Worm (Caenorhabditis elegans) whole organism, late embryonic: ENCODE results near the gene srh-284.

Source experiments
- C08G9.2 ChIP-seq: sonication (generic microtip); optimal IDR thresholded peaks from 2 replicates; lab custom pipeline; 2016; ENCODE audit warnings: mild to moderate bottlenecking, missing genetic modification characterization, moderate library complexity, missing compliant biosample characterization
- K02D7.2 ChIP-seq: sonication (generic microtip); optimal IDR thresholded peaks from 2 replicates; lab custom pipeline; 2017; ENCODE audit warnings: mild to moderate bottlenecking, missing genetic modification characterization, missing compliant biosample characterization
- K09A11.1 ChIP-seq: sonication (generic microtip); optimal IDR thresholded peaks from 2 replicates; lab custom pipeline; 2017; ENCODE audit warnings: antibody characterized with exemption, mild to moderate bottlenecking, missing genetic modification characterization, missing compliant biosample characterization; ENCODE audit not compliant: insufficient read depth
- T23F11.4 ChIP-seq: fragments of 200-800 bp; sonication (Bioruptor generic); optimal IDR thresholded peaks from 2 replicates; lab custom pipeline; 2018; ENCODE audit warnings: mild to moderate bottlenecking, missing genetic modification characterization, missing compliant biosample characterization
- Y22D7AL.16 ChIP-seq: sonication (generic microtip); optimal IDR thresholded peaks from 2 replicates; lab custom pipeline; 2016; ENCODE audit warnings: missing genetic modification characterization, missing compliant biosample characterization
- ahr-1 ChIP-seq: sonication (generic microtip); optimal IDR thresholded peaks from 2 replicates; lab custom pipeline; 2016; ENCODE audit warnings: missing genetic modification characterization, missing compliant biosample characterization
- ama-1 ChIP-seq: fragments of 150-350 bp; optimal IDR thresholded peaks from 2 replicates; lab custom pipeline; 2014
- ceh-14 ChIP-seq: sonication (generic microtip); optimal IDR thresholded peaks from 2 replicates; lab custom pipeline; 2016; ENCODE audit warnings: missing genotype, missing genetic modification characterization, missing compliant biosample characterization
- ceh-18 ChIP-seq: sonication (generic microtip); optimal IDR thresholded peaks from 2 replicates; lab custom pipeline; 2016; ENCODE audit warnings: missing genetic modification characterization, missing compliant biosample characterization
- ceh-19 ChIP-seq: fragments of 200-800 bp; sonication (Bioruptor generic); optimal IDR thresholded peaks from 2 replicates; lab custom pipeline; 2018; ENCODE audit warnings: mild to moderate bottlenecking, missing genetic modification characterization, missing compliant biosample characterization
- ceh-24 ChIP-seq: sonication (generic microtip); optimal IDR thresholded peaks from 2 replicates; lab custom pipeline; 2016; ENCODE audit warnings: mild to moderate bottlenecking, missing genetic modification characterization, missing compliant biosample characterization
- ceh-45 ChIP-seq: fragments of 200-800 bp; sonication (Bioruptor generic); IDR thresholded peaks from 2 replicates; pipeline ENCODE4 v1.3.6; 2022; ENCODE audit warnings: missing genetic modification reagents, missing genetic modification characterization, missing compliant biosample characterization
- ceh-48 ChIP-seq: sonication (generic microtip); optimal IDR thresholded peaks from 2 replicates; lab custom pipeline; 2016; ENCODE audit warnings: missing genetic modification characterization, inconsistent platforms, missing compliant biosample characterization
- ceh-6 ChIP-seq: fragments of 200-800 bp; sonication (Bioruptor generic); optimal IDR thresholded peaks from 2 replicates; lab custom pipeline; 2018; ENCODE audit warnings: mild to moderate bottlenecking, missing genetic modification characterization, missing compliant biosample characterization
- dmd-4 ChIP-seq: sonication (generic microtip); optimal IDR thresholded peaks from 2 replicates; lab custom pipeline; 2016; ENCODE audit warnings: borderline replicate concordance, missing genetic modification characterization, missing compliant biosample characterization
- dve-1 ChIP-seq: sonication (generic microtip); optimal IDR thresholded peaks from 2 replicates; lab custom pipeline; 2017; ENCODE audit warnings: antibody characterized with exemption, mild to moderate bottlenecking, missing genetic modification characterization, missing compliant biosample characterization
- elt-2 ChIP-seq: sonication (generic microtip); optimal IDR thresholded peaks from 2 replicates; lab custom pipeline; 2016; ENCODE audit warnings: missing genetic modification reagents, missing genetic modification characterization, missing compliant biosample characterization
- elt-4 ChIP-seq: sonication (generic microtip); optimal IDR thresholded peaks from 2 replicates; lab custom pipeline; 2016; ENCODE audit warnings: missing genetic modification characterization, missing compliant biosample characterization
- ets-4 ChIP-seq: sonication (generic microtip); optimal IDR thresholded peaks from 2 replicates; lab custom pipeline; 2016; ENCODE audit warnings: missing genetic modification characterization, missing compliant biosample characterization
- fkh-10 ChIP-seq: fragments of 150-350 bp; optimal IDR thresholded peaks from 2 replicates; lab custom pipeline; 2014; ENCODE audit warnings: missing biosample characterization, missing genetic modification reagents, missing genetic modification characterization
- hlh-30 ChIP-seq: sonication (generic microtip); optimal IDR thresholded peaks from 2 replicates; lab custom pipeline; 2017; ENCODE audit warnings: antibody characterized with exemption, missing genetic modification characterization, missing compliant biosample characterization; ENCODE audit not compliant: insufficient read depth
- hlh-6 ChIP-seq: sonication (generic microtip); optimal IDR thresholded peaks from 2 replicates; lab custom pipeline; 2016; ENCODE audit warnings: missing genotype, missing genetic modification characterization, missing compliant biosample characterization
- hlh-8 ChIP-seq: sonication (generic microtip); optimal IDR thresholded peaks from 2 replicates; lab custom pipeline; 2016; ENCODE audit warnings: missing genotype, missing genetic modification characterization, missing compliant biosample characterization
- lim-6 ChIP-seq: sonication (generic microtip); optimal IDR thresholded peaks from 2 replicates; lab custom pipeline; 2016; ENCODE audit warnings: missing genetic modification characterization, missing compliant biosample characterization
- lin-11 ChIP-seq: fragments of 200-800 bp; sonication (Bioruptor generic); optimal IDR thresholded peaks from 2 replicates; lab custom pipeline; 2018; ENCODE audit warnings: mild to moderate bottlenecking, missing genetic modification characterization, missing compliant biosample characterization
- nhr-232 ChIP-seq: sonication (generic microtip); optimal IDR thresholded peaks from 2 replicates; lab custom pipeline; 2016; ENCODE audit warnings: missing genetic modification characterization, missing compliant biosample characterization
- npax-4 ChIP-seq: sonication (generic microtip); optimal IDR thresholded peaks from 2 replicates; lab custom pipeline; 2016; ENCODE audit warnings: missing genetic modification characterization, missing compliant biosample characterization
- odd-2 ChIP-seq: sonication (generic microtip); optimal IDR thresholded peaks from 2 replicates; lab custom pipeline; 2017; ENCODE audit warnings: antibody characterized with exemption, mild to moderate bottlenecking, missing genetic modification characterization, missing compliant biosample characterization
- pag-3 ChIP-seq: sonication (generic microtip); optimal IDR thresholded peaks from 2 replicates; lab custom pipeline; 2016; ENCODE audit warnings: missing compliant biosample characterization, missing genetic modification characterization, borderline replicate concordance
- pax-1 ChIP-seq: fragments of 150-350 bp; optimal IDR thresholded peaks from 2 replicates; lab custom pipeline; 2014; ENCODE audit warnings: missing biosample characterization, missing genetic modification characterization
- pha-2 ChIP-seq: sonication (generic microtip); optimal IDR thresholded peaks from 2 replicates; lab custom pipeline; 2017; ENCODE audit warnings: mild to moderate bottlenecking, missing genetic modification characterization, missing compliant biosample characterization
- pha-4 ChIP-seq: fragments of 150-350 bp; optimal IDR thresholded peaks from 2 replicates; lab custom pipeline; 2018; ENCODE audit warnings: missing biosample characterization, missing genetic modification reagents, missing genetic modification characterization
- pros-1 ChIP-seq: fragments of 150-350 bp; optimal IDR thresholded peaks from 2 replicates; lab custom pipeline; 2014; ENCODE audit warnings: missing biosample characterization, missing genetic modification reagents, missing genetic modification characterization
- ref-2 ChIP-seq: sonication (generic microtip); optimal IDR thresholded peaks from 2 replicates; lab custom pipeline; 2016; ENCODE audit warnings: missing genetic modification characterization, missing compliant biosample characterization
- rnt-1 ChIP-seq: sonication (generic microtip); optimal IDR thresholded peaks from 2 replicates; lab custom pipeline; 2016; ENCODE audit warnings: missing genetic modification characterization, missing compliant biosample characterization
- sox-2 ChIP-seq: fragments of 200-800 bp; sonication (Bioruptor generic); IDR thresholded peaks from 2 replicates; pipeline ENCODE4 v1.3.6; 2022; ENCODE audit warnings: missing genetic modification reagents, missing genetic modification characterization, missing compliant biosample characterization
- syd-9 ChIP-seq: sonication (generic microtip); optimal IDR thresholded peaks from 2 replicates; lab custom pipeline; 2016; ENCODE audit warnings: mild to moderate bottlenecking, missing genetic modification characterization, moderate library complexity, missing compliant biosample characterization
- tbx-7 ChIP-seq: sonication (generic microtip); optimal IDR thresholded peaks from 2 replicates; lab custom pipeline; 2016; ENCODE audit warnings: missing genotype, missing genetic modification characterization, missing compliant biosample characterization
- ttx-3 ChIP-seq: sonication (generic microtip); optimal IDR thresholded peaks from 2 replicates; lab custom pipeline; 2016; ENCODE audit warnings: missing genetic modification reagents, missing genetic modification characterization, missing compliant biosample characterization
- unc-3 ChIP-seq, 2 experiments: fragments of 200-800 bp in 1 of 2; sonication (Bioruptor generic) in 1 of 2; sonication (generic microtip) in 1 of 2; conservative IDR thresholded peaks in 1 of 2; optimal IDR thresholded peaks in 1 of 2; 2 replicates each; pipeline versions ENCODE4 v1.3.6 to Lab custom; 2016 to 2022; ENCODE audit warnings: missing compliant biosample characterization in 2 of 2, missing genetic modification characterization in 2 of 2, missing genetic modification reagents in 1 of 2
- unc-86 ChIP-seq: sonication (generic microtip); optimal IDR thresholded peaks from 2 replicates; lab custom pipeline; 2016; ENCODE audit warnings: missing genetic modification characterization, missing compliant biosample characterization

Gene srh-284

DNA sequence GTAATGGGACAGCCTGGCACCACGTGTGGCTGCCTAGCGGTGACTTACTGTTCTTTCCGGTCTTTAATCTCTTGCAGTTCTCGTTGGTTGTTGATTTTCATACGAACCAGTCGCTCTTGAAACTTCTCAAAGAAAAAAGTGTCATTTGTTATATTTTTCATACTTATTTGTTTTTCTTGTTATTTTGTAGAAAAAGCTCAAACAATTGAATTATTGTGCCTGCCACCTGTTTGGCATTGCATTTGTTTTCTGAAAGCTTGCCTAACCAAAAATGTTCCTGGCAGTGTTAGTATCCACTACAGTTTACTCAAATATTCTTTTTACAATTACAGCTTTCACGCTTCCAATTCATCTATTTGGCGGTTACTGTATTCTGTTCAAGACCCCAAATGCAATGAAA is 2.3 kb upstream of the srh-284 start, which contains the start of the genes C47A10.16 and srh-283:
Gene C47A10.16 (minus strand): TSS at position 101 of the 400 bp plus-strand sequence.
Gene srh-283 (plus strand): TSS at position 272 of the 400 bp plus-strand sequence.
- no peak for TF ChIP-seq hlh-30 (tag; lab: Kevin White, UChicago)
- TF ChIP-seq ttx-3 (tag; lab: Kevin White, UChicago): no peak
- TF ChIP-seq rnt-1 (tag; lab: Kevin White, UChicago): no peak
- TF ChIP-seq pros-1 (tag; lab: Kevin White, UChicago): no peak
- no peak for TF ChIP-seq nhr-232 (tag; lab: Kevin White, UChicago)
- TF ChIP-seq ceh-6 (GFP tag; lab: Kevin White, UChicago): no peak
- no peak for TF ChIP-seq syd-9 (tag; lab: Kevin White, UChicago)
- no peak for TF ChIP-seq elt-4 (tag; lab: Kevin White, UChicago)
- no peak for TF ChIP-seq pax-1
- TF ChIP-seq lim-6 (tag; lab: Kevin White, UChicago): no peak
- no peak for TF ChIP-seq T23F11.4 (GFP tag; lab: Kevin White, UChicago)
- TF ChIP-seq pha-2: no peak
- TF ChIP-seq C08G9.2 (tag; lab: Kevin White, UChicago): no peak
- TF ChIP-seq ceh-24 (tag; lab: Kevin White, UChicago): no peak

DNA sequence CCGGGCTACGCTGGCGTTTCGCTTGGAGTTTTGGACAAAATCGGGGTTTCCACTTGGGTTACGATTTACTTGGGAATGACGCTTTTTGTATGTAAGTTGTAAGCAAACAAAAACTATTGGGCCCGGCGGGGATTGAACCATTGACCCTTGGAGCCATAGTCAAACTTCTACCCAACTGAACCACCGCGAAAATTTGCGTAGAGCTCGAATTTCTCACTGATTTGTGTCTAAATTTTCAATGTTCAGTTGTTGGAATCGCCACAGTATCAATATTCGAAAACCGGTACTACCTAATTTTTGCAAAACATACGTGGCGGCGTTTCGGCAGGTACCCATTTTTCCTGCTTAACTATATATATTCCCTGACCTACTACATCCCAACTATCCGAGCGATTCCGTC is 419 bp downstream of the srh-284 start:
- no peak for TF ChIP-seq pha-4 (tag; lab: Kevin White, UChicago)
- no peak for TF ChIP-seq hlh-8
- no peak for TF ChIP-seq ref-2
- no peak for TF ChIP-seq C08G9.2 (tag; lab: Kevin White, UChicago)
- no peak for TF ChIP-seq pros-1 (tag; lab: Kevin White, UChicago)
- no peak for TF ChIP-seq ceh-48 (tag; lab: Kevin White, UChicago)
- no peak for TF ChIP-seq elt-2 (tag; lab: Kevin White, UChicago)
- no peak for TF ChIP-seq dve-1
- TF ChIP-seq pax-1: no peak
- TF ChIP-seq ceh-24 (tag; lab: Kevin White, UChicago): no peak
- TF ChIP-seq pag-3 (tag; lab: Kevin White, UChicago): no peak
- no peak for TF ChIP-seq nhr-232 (tag; lab: Kevin White, UChicago)
- TF ChIP-seq npax-4: no peak
- TF ChIP-seq Y22D7AL.16: no peak
- no peak for TF ChIP-seq rnt-1 (tag; lab: Kevin White, UChicago)
- no peak for TF ChIP-seq tbx-7 (tag; lab: Kevin White, UChicago)
- TF ChIP-seq odd-2 (tag; lab: Kevin White, UChicago): no peak
- no peak for TF ChIP-seq lin-11

ce11 chrV:17773108-17773507 is 5.8 kb downstream of the srh-284 start, which contains the start of gene sre-21:
TSS of gene sre-21 (minus strand) at chrV:17773208.
- TF ChIP-seq rnt-1 (tag; lab: Kevin White, UChicago): no peak
- no peak for TF ChIP-seq hlh-30 (tag; lab: Kevin White, UChicago)
- no peak for TF ChIP-seq ceh-45 (GFP tag; lab: Robert Waterston, UW)
- no peak for TF ChIP-seq K02D7.2 (tag; lab: Kevin White, UChicago)
- no peak for TF ChIP-seq hlh-6 (tag; lab: Kevin White, UChicago)
- TF ChIP-seq ahr-1 (tag; lab: Kevin White, UChicago): no peak
- TF ChIP-seq ceh-19 (GFP tag; lab: Kevin White, UChicago): no peak
- no peak for TF ChIP-seq unc-3 (GFP tag; conservative IDR thresholded peaks at IDR 0.05; lab: Robert Waterston, UW)
- TF ChIP-seq unc-3 (tag; optimal IDR thresholded peaks at IDR 0.05; lab: Kevin White, UChicago): no peak
- no peak for TF ChIP-seq ama-1 (lab: Kevin White, UChicago)
- TF ChIP-seq ceh-18 (tag; lab: Kevin White, UChicago): no peak
- TF ChIP-seq Y22D7AL.16: no peak
- no peak for TF ChIP-seq tbx-7 (tag; lab: Kevin White, UChicago)
- no peak for TF ChIP-seq unc-86

DNA sequence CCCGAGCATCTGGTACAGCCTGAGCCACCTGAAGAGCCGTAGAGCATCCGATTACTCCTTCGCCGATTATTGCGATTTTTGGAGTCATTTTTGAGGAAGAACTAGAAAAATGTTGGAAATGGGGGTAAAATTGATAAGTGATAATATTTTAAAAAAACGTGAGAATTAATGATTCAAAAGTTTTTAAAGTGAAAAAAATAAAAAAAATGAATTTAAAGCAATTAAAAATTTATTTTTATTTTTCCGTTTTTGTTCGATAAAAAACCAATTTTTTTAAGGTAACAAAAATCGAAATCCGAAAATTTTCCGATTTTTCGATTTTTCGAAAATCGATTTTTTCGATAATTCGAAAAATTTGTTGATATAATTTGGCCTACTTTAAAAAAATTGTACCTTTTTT is 9.8 kb downstream of the srh-284 start, which contains the start of gene ddo-1:
Gene ddo-1 (minus strand): TSS at position 101 of the 400 bp plus-strand sequence.
- TF ChIP-seq K09A11.1 (no peak), T23F11.4 (GFP tag; lab: Kevin White, UChicago) (no peak), lim-6 (tag; lab: Kevin White, UChicago) (no peak), dmd-4 (tag; lab: Kevin White, UChicago) (no peak), unc-86 (no peak), elt-4 (tag; lab: Kevin White, UChicago) (no peak), ahr-1 (tag; lab: Kevin White, UChicago) (no peak), sox-2 (GFP tag; lab: Robert Waterston, UW) (no peak), ceh-14 (tag; lab: Kevin White, UChicago) (no peak), fkh-10 (GFP tag; lab: Kevin White, UChicago) (no peak), hlh-6 (tag; lab: Kevin White, UChicago) (no peak), npax-4 (no peak), ets-4 (tag; lab: Kevin White, UChicago) (no peak), ref-2 (no peak), unc-3 (GFP tag; conservative IDR thresholded peaks at IDR 0.05; lab: Robert Waterston, UW) (no peak), unc-3 (tag; optimal IDR thresholded peaks at IDR 0.05; lab: Kevin White, UChicago) (no peak)
- TF ChIP-seq, all 69 proteins: peak for 0
